Worm (Caenorhabditis elegans) whole organism, mixed stage, embryonic: ENCODE data around the gene R07A4.4.

Experiments used
- M03D4.4 ChIP-seq: sonication (generic microtip); optimal IDR thresholded peaks from 2 replicates; lab custom pipeline; 2017; ENCODE audit warnings: mild to moderate bottlenecking, missing genetic modification characterization, missing compliant biosample characterization
- bed-3 ChIP-seq: fragments of 200-800 bp; sonication (Bioruptor generic); optimal IDR thresholded peaks from 3 replicates; lab custom pipeline; 2018; ENCODE audit warnings: mild to moderate bottlenecking, missing genetic modification characterization, moderate library complexity, missing compliant biosample characterization
- ceh-39 ChIP-seq: fragments of 150-350 bp; optimal IDR thresholded peaks from 2 replicates; lab custom pipeline; 2014; ENCODE audit warnings: missing biosample characterization, missing genetic modification characterization
- ceh-43 ChIP-seq: fragments of 200-800 bp; sonication (Bioruptor generic); optimal IDR thresholded peaks from 2 replicates; lab custom pipeline; 2018; ENCODE audit warnings: mild to moderate bottlenecking, missing genetic modification characterization, moderate library complexity, missing compliant biosample characterization
- ces-1 ChIP-seq: fragments of 150-350 bp; optimal IDR thresholded peaks from 2 replicates; lab custom pipeline; 2014; ENCODE audit warnings: missing biosample characterization, missing genetic modification reagents, missing genetic modification characterization
- cnd-1 ChIP-seq: fragments of 200-800 bp; sonication (Bioruptor generic); optimal IDR thresholded peaks from 2 replicates; lab custom pipeline; 2018; ENCODE audit warnings: mild to moderate bottlenecking, missing genetic modification characterization, missing compliant biosample characterization
- drap-1 ChIP-seq: fragments of 200-800 bp; sonication (Bioruptor generic); optimal IDR thresholded peaks from 3 replicates; lab custom pipeline; 2018; ENCODE audit warnings: mild to moderate bottlenecking, missing genetic modification characterization, missing compliant biosample characterization
- elt-1 ChIP-seq: sonication (generic microtip); optimal IDR thresholded peaks from 2 replicates; lab custom pipeline; 2017; ENCODE audit warnings: missing genetic modification characterization, mild to moderate bottlenecking, missing compliant biosample characterization, antibody characterized with exemption, moderate library complexity, borderline replicate concordance; ENCODE audit not compliant: insufficient read depth
- ham-2 ChIP-seq: fragments of 200-800 bp; sonication (Bioruptor generic); optimal IDR thresholded peaks from 2 replicates; lab custom pipeline; 2018; ENCODE audit warnings: mild to moderate bottlenecking, missing genetic modification characterization, missing compliant biosample characterization
- lin-13 ChIP-seq: fragments of 150-350 bp; optimal IDR thresholded peaks from 2 replicates; lab custom pipeline; 2014; ENCODE audit warnings: missing biosample characterization, missing genetic modification characterization
- lsy-2 ChIP-seq: fragments of 150-350 bp; optimal IDR thresholded peaks from 2 replicates; lab custom pipeline; 2014; ENCODE audit warnings: missing biosample characterization, missing genetic modification characterization
- mep-1 ChIP-seq: fragments of 150-350 bp; optimal IDR thresholded peaks from 2 replicates; lab custom pipeline; 2017; ENCODE audit warnings: missing biosample characterization, missing genetic modification reagents, missing genetic modification characterization, inconsistent platforms
- mls-2 ChIP-seq: sonication (generic microtip); optimal IDR thresholded peaks from 2 replicates; lab custom pipeline; 2016; ENCODE audit warnings: mild to moderate bottlenecking, missing genetic modification characterization, moderate library complexity, missing compliant biosample characterization
- nhr-12 ChIP-seq: fragments of 150-350 bp; optimal IDR thresholded peaks from 2 replicates; lab custom pipeline; 2014; ENCODE audit warnings: missing biosample characterization, missing genetic modification characterization
- nhr-2 ChIP-seq: fragments of 150-350 bp; optimal IDR thresholded peaks from 2 replicates; lab custom pipeline; 2014; ENCODE audit warnings: missing biosample characterization, missing genetic modification characterization
- nhr-237 ChIP-seq: fragments of 150-350 bp; optimal IDR thresholded peaks from 2 replicates; lab custom pipeline; 2014; ENCODE audit warnings: missing biosample characterization, missing genetic modification characterization
- nhr-76 ChIP-seq: sonication (generic microtip); optimal IDR thresholded peaks from 2 replicates; lab custom pipeline; 2017; ENCODE audit warnings: missing biosample characterization, missing genetic modification characterization
- pha-4 ChIP-seq: fragments of 150-350 bp; optimal IDR thresholded peaks from 2 replicates; lab custom pipeline; 2018; ENCODE audit warnings: missing biosample characterization, missing genetic modification reagents, missing genetic modification characterization
- sptf-1 ChIP-seq: sonication (generic microtip); optimal IDR thresholded peaks from 2 replicates; lab custom pipeline; 2017; ENCODE audit warnings: mild to moderate bottlenecking, missing genetic modification characterization, moderate library complexity, missing compliant biosample characterization
- tbx-8 ChIP-seq: fragments of 200-800 bp; sonication (Bioruptor generic); optimal IDR thresholded peaks from 2 replicates; lab custom pipeline; 2018; ENCODE audit warnings: mild to moderate bottlenecking, missing genetic modification characterization, moderate library complexity, missing compliant biosample characterization
- unc-120 ChIP-seq: sonication (generic microtip); optimal IDR thresholded peaks from 2 replicates; lab custom pipeline; 2017; ENCODE audit warnings: missing genetic modification characterization, missing compliant biosample characterization; ENCODE audit not compliant: poor library complexity, severe bottlenecking
- unc-39 ChIP-seq: fragments of 150-350 bp; optimal IDR thresholded peaks from 2 replicates; lab custom pipeline; 2014; ENCODE audit warnings: missing biosample characterization, missing genetic modification characterization
- zip-8 ChIP-seq: fragments of 150-350 bp; optimal IDR thresholded peaks from 2 replicates; lab custom pipeline; 2014; ENCODE audit warnings: missing biosample characterization, missing genetic modification characterization

The R07A4.4 gene

DNA sequence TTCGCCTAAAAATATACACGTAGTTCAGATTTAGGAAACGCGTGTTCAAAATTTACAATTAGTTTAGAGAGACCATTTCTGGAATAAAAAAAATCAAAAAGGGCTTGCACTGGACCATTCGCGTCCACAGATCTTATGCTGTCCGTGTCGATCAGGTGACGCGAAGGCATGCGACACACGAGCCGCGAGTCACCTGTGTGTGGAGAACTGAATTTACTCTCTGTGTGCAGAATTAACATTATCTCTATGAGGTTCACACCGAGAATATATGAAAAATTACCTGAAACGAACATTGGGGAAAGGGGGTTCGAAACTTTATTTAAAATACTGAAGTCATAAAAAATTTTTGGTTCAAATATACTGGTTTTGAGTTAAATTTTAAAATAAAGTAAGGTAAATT, 29.8 kb downstream of the R07A4.4 start:
- TF ChIP-seq tbx-8 (GFP tag; lab: Kevin White, UChicago) (no peak), unc-120 (tag; lab: Kevin White, UChicago) (no peak)

DNA sequence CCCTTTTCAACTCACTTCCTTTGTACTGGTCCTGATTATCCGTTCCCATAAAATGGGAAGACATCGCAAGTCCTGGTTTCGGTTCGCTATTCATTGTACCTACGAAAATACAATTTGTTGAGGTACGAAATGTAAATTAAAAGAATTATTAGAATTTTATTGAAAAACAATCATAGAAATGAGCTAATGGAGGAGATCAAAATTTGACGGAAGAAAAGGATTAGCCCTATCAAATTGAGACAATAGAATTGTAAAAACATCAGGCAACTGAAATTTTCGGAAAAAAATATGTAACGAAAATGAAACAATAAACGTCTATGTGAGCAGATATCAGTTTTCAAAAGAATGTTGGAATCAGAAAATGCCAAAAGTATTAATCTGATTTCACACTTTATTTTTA, 35.6 kb downstream of the R07A4.4 start, which contains the start of gene mbr-1:
Gene mbr-1, minus strand, starts transcription at position 101 of the 400 bp plus-strand sequence.
- TF ChIP-seq mep-1 (no peak), unc-39 (no peak), zip-8 (tag; lab: Kevin White, UChicago) (no peak)

DNA sequence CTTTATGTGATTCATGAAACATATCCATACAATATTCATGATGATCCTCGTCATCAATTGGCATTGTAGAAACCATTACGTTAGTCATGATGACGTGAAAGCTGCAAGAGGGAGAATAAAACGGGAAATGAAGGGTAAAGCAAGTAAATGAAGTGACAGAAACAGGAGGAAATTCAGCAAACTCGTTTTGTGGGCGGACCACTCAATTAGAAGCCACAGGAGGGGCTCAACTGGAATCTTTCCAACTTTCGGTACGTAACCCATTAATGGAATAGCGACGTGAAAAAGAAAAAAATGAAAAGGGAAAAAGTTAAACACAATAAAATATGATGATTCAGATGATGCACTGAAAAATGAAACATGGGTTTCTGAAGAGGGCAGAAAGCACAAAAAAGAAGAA, 40.5 kb downstream of the R07A4.4 start, which contains the start of gene T01C1.4:
Gene T01C1.4, minus strand, starts transcription at position 101 of the 400 bp plus-strand sequence.
- no peak for TF ChIP-seq pha-4 (tag; lab: Kevin White, UChicago)
- TF ChIP-seq unc-39 = no peak
- no peak for TF ChIP-seq nhr-237 (tag; lab: Kevin White, UChicago)
- no peak for TF ChIP-seq elt-1 (tag; lab: Kevin White, UChicago)
- TF ChIP-seq lin-13 (tag; lab: Kevin White, UChicago) = no peak
- TF ChIP-seq unc-120 (tag; lab: Kevin White, UChicago) = no peak
- TF ChIP-seq drap-1 = no peak
- TF ChIP-seq nhr-76 (tag; lab: Kevin White, UChicago) = no peak
- no peak for TF ChIP-seq zip-8 (tag; lab: Kevin White, UChicago)
- TF ChIP-seq mls-2 (tag; lab: Kevin White, UChicago) = no peak

DNA sequence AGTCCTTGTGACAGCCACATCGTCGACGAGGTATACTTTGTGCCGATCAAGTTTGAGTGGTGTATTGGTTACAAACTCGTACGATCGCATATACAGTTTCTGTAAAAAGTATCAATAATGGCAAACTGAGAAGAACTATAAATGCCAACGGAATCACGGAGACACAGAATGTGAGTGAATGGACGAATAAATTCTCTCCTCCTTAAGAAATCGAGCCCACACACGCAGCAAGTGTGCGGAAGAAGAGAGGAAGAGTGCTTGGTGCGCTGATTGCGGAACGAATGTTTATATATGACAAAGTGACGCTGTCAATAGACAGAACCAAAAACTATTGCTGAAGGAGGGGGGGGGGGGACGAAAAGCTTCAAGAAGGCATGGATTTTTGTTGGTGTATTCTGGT, 45.7 kb downstream of the R07A4.4 start, which contains the start of gene rhgf-1:
Gene rhgf-1, minus strand, starts transcription at position 101 of the 400 bp plus-strand sequence.
- no peak for TF ChIP-seq nhr-76 (tag; lab: Kevin White, UChicago)
- no peak for TF ChIP-seq nhr-2 (tag; lab: Kevin White, UChicago)
- TF ChIP-seq M03D4.4 (tag; lab: Kevin White, UChicago) = no peak
- TF ChIP-seq mep-1 = no peak
- TF ChIP-seq lsy-2 (tag; lab: Kevin White, UChicago) = no peak
- no peak for TF ChIP-seq drap-1
- no peak for TF ChIP-seq cnd-1 (tag; lab: Kevin White, UChicago)
- no peak for TF ChIP-seq pha-4 (tag; lab: Kevin White, UChicago)
- no peak for TF ChIP-seq ham-2 (GFP tag; lab: Kevin White, UChicago)
- TF ChIP-seq unc-39 = no peak
- TF ChIP-seq zip-8 (tag; lab: Kevin White, UChicago) = no peak

DNA sequence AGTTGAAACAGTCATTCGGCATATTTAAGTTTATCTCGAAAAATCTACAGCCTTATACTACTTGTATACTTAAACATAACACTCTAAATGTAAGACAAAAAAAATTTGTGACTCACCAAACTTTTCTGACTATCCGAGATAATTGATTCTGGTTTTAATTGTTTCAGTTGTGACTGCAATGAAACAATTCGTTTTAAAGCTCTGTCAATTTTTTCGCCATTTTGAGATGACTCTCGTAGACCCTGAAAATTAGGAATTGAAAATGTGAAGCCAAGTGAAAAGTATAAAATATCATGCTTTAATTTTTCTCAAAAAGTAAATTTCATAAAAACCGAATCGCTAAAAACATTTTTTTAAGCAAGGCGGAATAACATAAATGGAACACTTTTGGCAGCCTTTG, 53.2 kb downstream of the R07A4.4 start:
- TF ChIP-seq ceh-43 (GFP tag; lab: Kevin White, UChicago) (no peak), unc-39 (no peak), mls-2 (tag; lab: Kevin White, UChicago) (no peak), pha-4 (tag; lab: Kevin White, UChicago) (no peak), ceh-39 (no peak), elt-1 (tag; lab: Kevin White, UChicago) (no peak), nhr-12 (tag; lab: Kevin White, UChicago) (no peak), sptf-1 (tag; lab: Kevin White, UChicago) (no peak), bed-3 (no peak), nhr-76 (tag; lab: Kevin White, UChicago) (no peak), ces-1 (no peak)
